Worm (Caenorhabditis elegans): ENCODE measurements around the gene pax-2.
"Not testable (repeated sequence)": the region's sequence is repeated elsewhere in the genome, so short reads cannot be mapped to it uniquely, and the experiment has no call there.

- TF ChIP-seq snpc-4, pqm-1 (tag; optimal IDR thresholded peaks at IDR 0.05): not testable (repeated sequence)
Observed at ce11 chrIV:4197167-4197566, 7.0 kb downstream of the pax-2 start, which contains the start of gene cyp-25A6.

All from whole organism, L3 larva.